Fruit fly (Drosophila melanogaster): ENCODE data around the gene Ada2b.

The Ada2b gene

dm6 chr3R:8233864-8234263, 6.5 kb downstream of the Ada2b start (continued):
- TF ChIP-seq CG34406 (GFP tag; optimal IDR thresholded peaks at IDR 0.05): peak; percentile 53
- peak; percentile 79 for TF ChIP-seq net (GFP tag; optimal IDR thresholded peaks at IDR 0.05)
- peak; percentile 90 for TF ChIP-seq CG8119 (GFP tag; IDR thresholded peaks at IDR 0.05)
- TF ChIP-seq CG31627 (GFP tag; optimal IDR thresholded peaks at IDR 0.05): peak; percentile 43
- peak; percentile 27 for TF ChIP-seq Sox14 (GFP tag; optimal IDR thresholded peaks at IDR 0.05)
- no peak for TF ChIP-seq CG11762 (GFP tag; optimal IDR thresholded peaks at IDR 0.05; ENCODE audit: insufficient read depth)
- TF ChIP-seq OdsH (GFP tag; optimal IDR thresholded peaks at IDR 0.05): peak; percentile 64
- no peak for TF ChIP-seq CG8319 (GFP tag; optimal IDR thresholded peaks at IDR 0.05)
- no peak for TF ChIP-seq ss (GFP tag; optimal IDR thresholded peaks at IDR 0.05)
- peak; percentile 57; the same call in 1 of the 2 replicates for TF ChIP-seq Gug (GFP tag; IDR thresholded peaks at IDR 0.05)
- no peak for TF ChIP-seq CG1621 (tag; optimal IDR thresholded peaks at IDR 0.05)
- TF ChIP-seq dsx (GFP tag; optimal IDR thresholded peaks at IDR 0.05; ENCODE audit: poor library complexity, severe bottlenecking): no peak
- peak; percentile 9 for TF ChIP-seq Ets96B (tag; optimal IDR thresholded peaks at IDR 0.05)
- peak; percentile 88 for TF ChIP-seq eg (GFP tag; IDR thresholded peaks at IDR 0.05)

- no peak for TF ChIP-seq Lpt (GFP tag; optimal IDR thresholded peaks at IDR 0.05)
- TF ChIP-seq fkh (GFP tag; optimal IDR thresholded peaks at IDR 0.05): peak; percentile 75
- TF ChIP-seq Eip78C (GFP tag): peak; percentile 51
- TF ChIP-seq topi (GFP tag; optimal IDR thresholded peaks at IDR 0.05): no peak
- TF ChIP-seq lz (GFP tag; optimal IDR thresholded peaks at IDR 0.05): no peak
- peak; percentile 36 for TF ChIP-seq Sox14 (GFP tag; optimal IDR thresholded peaks at IDR 0.05)
- TF ChIP-seq CG3032 (tag; optimal IDR thresholded peaks at IDR 0.05): peak; percentile 2
- peak; percentile 2 for TF ChIP-seq Eip93F (GFP tag; optimal IDR thresholded peaks at IDR 0.05)
- TF ChIP-seq cyc (GFP tag; optimal IDR thresholded peaks at IDR 0.05): peak; percentile 10
- peak; percentile 16 for TF ChIP-seq Smox (GFP tag; optimal IDR thresholded peaks at IDR 0.05)
- TF ChIP-seq CG3919 (GFP tag; optimal IDR thresholded peaks at IDR 0.05): no peak
Measured at dm6 chr3R:8233370-8233773, 6.9 kb downstream of the Ada2b start, which contains the start of gene PolI. PolI (plus strand) TSS chr3R:8233507.

dm6 chr3R:8227344-8227743, 13.0 kb downstream of the Ada2b start:
- TF ChIP-seq svp (GFP tag) (peak; percentile 63), CG32006 (GFP tag; optimal IDR thresholded peaks at IDR 0.05) (no peak)

dm6 chr3R:8225461-8225971, 14.8 kb downstream of the Ada2b start:
- no peak for TF ChIP-seq CG6792 (GFP tag; optimal IDR thresholded peaks at IDR 0.05)
- TF ChIP-seq CG34406 (GFP tag; optimal IDR thresholded peaks at IDR 0.05): no peak
- no peak for TF ChIP-seq acj6 (GFP tag; optimal IDR thresholded peaks at IDR 0.05)
- TF ChIP-seq Gug (GFP tag; IDR thresholded peaks at IDR 0.05): no peak
- no peak for TF ChIP-seq achi (GFP tag; optimal IDR thresholded peaks at IDR 0.05)
- TF ChIP-seq CG11294 (GFP tag; IDR thresholded peaks at IDR 0.05): no peak
- no peak for TF ChIP-seq Hr4 (GFP tag; optimal IDR thresholded peaks at IDR 0.05)
- no peak for TF ChIP-seq net (GFP tag; optimal IDR thresholded peaks at IDR 0.05)
- no peak for TF ChIP-seq CG8632 (GFP tag; optimal IDR thresholded peaks at IDR 0.05)
- TF ChIP-seq Hr38 (GFP tag; optimal IDR thresholded peaks at IDR 0.05): no peak
- no peak for TF ChIP-seq CG16779 (tag; optimal IDR thresholded peaks at IDR 0.05)
- no peak for TF ChIP-seq CG7368 (GFP tag; optimal IDR thresholded peaks at IDR 0.05)
- TF ChIP-seq CG32006 (GFP tag; optimal IDR thresholded peaks at IDR 0.05): no peak
- TF ChIP-seq Ets21C (GFP tag; optimal IDR thresholded peaks at IDR 0.05): no peak
- TF ChIP-seq fd59A (GFP tag; optimal IDR thresholded peaks at IDR 0.05): no peak
- no peak for TF ChIP-seq eg (GFP tag; IDR thresholded peaks at IDR 0.05)
- no peak for TF ChIP-seq esn (GFP tag; optimal IDR thresholded peaks at IDR 0.05)
- no peak for TF ChIP-seq CG15336 (GFP tag; IDR thresholded peaks at IDR 0.05)
- no peak for TF ChIP-seq ss (GFP tag; optimal IDR thresholded peaks at IDR 0.05)

Measured in whole organism, prepupa.